Worm (Caenorhabditis elegans) whole organism, L4 larva: ENCODE data around the gene T23F11.11.

Source experiments
- F10B5.3 ChIP-seq: sonication (generic microtip); optimal IDR thresholded peaks from 2 replicates; lab custom pipeline; 2016; ENCODE audit warnings: mild to moderate bottlenecking, missing genetic modification characterization, missing compliant biosample characterization
- F26F4.8 ChIP-seq: fragments of 200-800 bp; sonication (Bioruptor generic); conservative IDR thresholded peaks from 2 replicates; pipeline ENCODE4 v1.3.6; 2022; ENCODE audit warnings: missing genetic modification characterization, missing compliant biosample characterization
- F37D6.2 ChIP-seq: sonication (generic microtip); optimal IDR thresholded peaks from 2 replicates; lab custom pipeline; 2016; ENCODE audit warnings: mild to moderate bottlenecking, missing genetic modification characterization, missing compliant biosample characterization
- T26A8.4 ChIP-seq: fragments of 200-800 bp; sonication (Bioruptor generic); IDR thresholded peaks from 2 replicates; pipeline ENCODE4 v1.3.6; 2022; ENCODE audit warnings: missing genetic modification characterization, missing compliant biosample characterization
- Y5F2A.4 ChIP-seq: fragments of 200-800 bp; sonication (Bioruptor generic); optimal IDR thresholded peaks from 2 replicates; lab custom pipeline; 2018; ENCODE audit warnings: mild to moderate bottlenecking, missing genetic modification characterization, missing compliant biosample characterization
- aha-1 ChIP-seq: fragments of 150-350 bp; peaks from one replicate; lab custom pipeline; 2014; ENCODE audit warnings: missing biosample characterization, missing genetic modification characterization
- aly-2 ChIP-seq: sonication (generic microtip); optimal IDR thresholded peaks from 2 replicates; lab custom pipeline; 2018; ENCODE audit warnings: missing biosample characterization, missing genetic modification characterization
- attf-4 ChIP-seq: sonication (generic microtip); optimal IDR thresholded peaks from 3 replicates; lab custom pipeline; 2017; ENCODE audit warnings: missing biosample characterization, missing genetic modification characterization
- ceh-20 ChIP-seq: fragments of 200-800 bp; sonication (Bioruptor generic); IDR thresholded peaks from 2 replicates; pipeline ENCODE4 v1.3.6; 2022; ENCODE audit warnings: missing genetic modification reagents, missing genetic modification characterization, missing compliant biosample characterization
- ceh-82 ChIP-seq: sonication (generic microtip); optimal IDR thresholded peaks from 2 replicates; lab custom pipeline; 2017; ENCODE audit warnings: missing biosample characterization, missing genetic modification characterization
- cey-2 ChIP-seq: sonication (generic microtip); optimal IDR thresholded peaks from 3 replicates; lab custom pipeline; 2017; ENCODE audit warnings: missing genetic modification characterization, mild to moderate bottlenecking, missing compliant biosample characterization, antibody characterized with exemption, borderline replicate concordance; ENCODE audit not compliant: insufficient read depth
- daf-16 ChIP-seq, 3 experiments: sonication (generic microtip); optimal IDR thresholded peaks; 2 replicates each; lab custom pipeline; 2016 to 2017; ENCODE audit warnings: missing genetic modification characterization in 3 of 3, missing genetic modification reagents in 3 of 3, mild to moderate bottlenecking in 2 of 3, missing compliant biosample characterization in 2 of 3, missing biosample characterization in 1 of 3, moderate library complexity in 1 of 3
- daf-8 ChIP-seq: fragments of 200-800 bp; sonication (Bioruptor generic); IDR thresholded peaks from 2 replicates; pipeline ENCODE4 v1.3.6; 2022; ENCODE audit warnings: missing genetic modification characterization, missing compliant biosample characterization
- dmd-6 ChIP-seq: fragments of 200-800 bp; sonication (Bioruptor generic); IDR thresholded peaks from 2 replicates; pipeline ENCODE4 v1.3.6; 2022; ENCODE audit warnings: missing genetic modification reagents, missing genetic modification characterization, missing compliant biosample characterization
- dpl-1 ChIP-seq: fragments of 150-350 bp; optimal IDR thresholded peaks from 2 replicates; lab custom pipeline; 2014; ENCODE audit warnings: missing biosample characterization, missing genetic modification reagents, missing genetic modification characterization
- duxl-1 ChIP-seq: sonication (generic microtip); optimal IDR thresholded peaks from 2 replicates; lab custom pipeline; 2016; ENCODE audit warnings: mild to moderate bottlenecking, missing genetic modification characterization, moderate library complexity, missing compliant biosample characterization; ENCODE audit not compliant: poor library complexity
- fkh-10 ChIP-seq: fragments of 150-350 bp; optimal IDR thresholded peaks from 2 replicates; lab custom pipeline; 2014; ENCODE audit warnings: missing biosample characterization, missing genetic modification reagents, missing genetic modification characterization
- hlh-30 ChIP-seq: sonication (generic microtip); optimal IDR thresholded peaks from 2 replicates; lab custom pipeline; 2017; ENCODE audit warnings: antibody characterized with exemption, mild to moderate bottlenecking, missing genetic modification characterization, missing compliant biosample characterization; ENCODE audit not compliant: insufficient read depth
- hmg-1.1 ChIP-seq: fragments of 200-800 bp; sonication (Bioruptor generic); IDR thresholded peaks from 2 replicates; pipeline ENCODE4 v1.3.6; 2022; ENCODE audit warnings: missing genetic modification reagents, missing genetic modification characterization, missing compliant biosample characterization
- lin-1 ChIP-seq: fragments of 200-800 bp; sonication (Bioruptor generic); IDR thresholded peaks from 2 replicates; pipeline ENCODE4 v1.3.6; 2022; ENCODE audit warnings: missing genetic modification reagents, missing genetic modification characterization, missing compliant biosample characterization
- lin-15B ChIP-seq: fragments of 150-350 bp; sonication (generic microtip); optimal IDR thresholded peaks from 3 replicates; lab custom pipeline; 2014; ENCODE audit warnings: missing biosample characterization, missing genetic modification characterization
- lin-38 ChIP-seq: fragments of 200-800 bp; sonication (Bioruptor generic); IDR thresholded peaks from 2 replicates; pipeline ENCODE4 v1.3.6; 2022; ENCODE audit warnings: missing genetic modification reagents, missing genetic modification characterization, missing compliant biosample characterization
- lir-3 ChIP-seq: sonication (generic microtip); optimal IDR thresholded peaks from 2 replicates; lab custom pipeline; 2016; ENCODE audit warnings: mild to moderate bottlenecking, missing genetic modification characterization, missing compliant biosample characterization
- mdl-1 ChIP-seq, 2 experiments: fragments of 150-350 bp in 1 of 2; sonication (generic microtip) in 1 of 2; optimal IDR thresholded peaks; 2 replicates each; lab custom pipeline; 2014 to 2017; ENCODE audit warnings: missing biosample characterization in 2 of 2, missing genetic modification characterization in 2 of 2
- mep-1 ChIP-seq: fragments of 150-350 bp; sonication (generic microtip); optimal IDR thresholded peaks from 3 replicates; lab custom pipeline; 2014; ENCODE audit warnings: missing biosample characterization, missing genetic modification characterization
- mxl-3 ChIP-seq: fragments of 200-800 bp; sonication (Bioruptor generic); optimal IDR thresholded peaks from 2 replicates; lab custom pipeline; 2018; ENCODE audit warnings: mild to moderate bottlenecking, missing genetic modification characterization, missing compliant biosample characterization
- nhr-10 ChIP-seq: fragments of 150-350 bp; optimal IDR thresholded peaks from 2 replicates; lab custom pipeline; 2014; ENCODE audit warnings: missing biosample characterization, missing genetic modification characterization
- nhr-102 ChIP-seq: sonication (generic microtip); optimal IDR thresholded peaks from 2 replicates; lab custom pipeline; 2016; ENCODE audit warnings: mild to moderate bottlenecking, missing genetic modification characterization, moderate library complexity, missing compliant biosample characterization
- nhr-11 ChIP-seq: fragments of 150-350 bp; optimal IDR thresholded peaks from 2 replicates; lab custom pipeline; 2014; ENCODE audit warnings: missing biosample characterization, missing genetic modification characterization
- nhr-237 ChIP-seq: sonication (generic microtip); optimal IDR thresholded peaks from 2 replicates; lab custom pipeline; 2017; ENCODE audit warnings: missing biosample characterization, missing genetic modification characterization
- nhr-28 ChIP-seq: fragments of 150-350 bp; optimal IDR thresholded peaks from 2 replicates; lab custom pipeline; 2014; ENCODE audit warnings: missing biosample characterization, missing genetic modification characterization
- nhr-42 ChIP-seq: fragments of 200-800 bp; sonication (Bioruptor generic); IDR thresholded peaks from 2 replicates; pipeline ENCODE4 v1.3.6; 2022; ENCODE audit warnings: missing genetic modification characterization, missing compliant biosample characterization
- nhr-48 ChIP-seq: sonication (generic microtip); optimal IDR thresholded peaks from 2 replicates; lab custom pipeline; 2016; ENCODE audit warnings: mild to moderate bottlenecking, missing genetic modification characterization, missing compliant biosample characterization
- nhr-6 ChIP-seq: fragments of 150-350 bp; optimal IDR thresholded peaks from 2 replicates; lab custom pipeline; 2014; ENCODE audit warnings: missing biosample characterization, missing genetic modification characterization
- pha-4 ChIP-seq, 2 experiments: fragments of 150-350 bp in 1 of 2; fragments of 200-800 bp in 1 of 2; sonication (Bioruptor generic) in 1 of 2; IDR thresholded peaks in 1 of 2; optimal IDR thresholded peaks in 1 of 2; 2 replicates each; pipeline versions ENCODE4 v1.3.6 to Lab custom; 2014 to 2022; ENCODE audit warnings: missing genetic modification characterization in 2 of 2, missing genetic modification reagents in 2 of 2, missing biosample characterization in 1 of 2, missing compliant biosample characterization in 1 of 2
- pqm-1 ChIP-seq: sonication (generic microtip); optimal IDR thresholded peaks from 2 replicates; lab custom pipeline; 2017; ENCODE audit warnings: missing biosample characterization, missing genetic modification characterization
- rbr-2 ChIP-seq: sonication (generic microtip); optimal IDR thresholded peaks from 2 replicates; lab custom pipeline; 2016; ENCODE audit warnings: missing genotype, missing genetic modification characterization, missing compliant biosample characterization
- sdz-12 ChIP-seq: fragments of 200-800 bp; sonication (Bioruptor generic); optimal IDR thresholded peaks from 2 replicates; lab custom pipeline; 2018; ENCODE audit warnings: mild to moderate bottlenecking, missing genetic modification characterization, missing compliant biosample characterization
- set-16 ChIP-seq: fragments of 200-800 bp; sonication (Bioruptor generic); IDR thresholded peaks from 2 replicates; pipeline ENCODE4 v1.3.6; 2022; ENCODE audit warnings: missing genetic modification reagents, missing genetic modification characterization, missing compliant biosample characterization
- skn-1 ChIP-seq: fragments of 150-350 bp; optimal IDR thresholded peaks from 2 replicates; lab custom pipeline; 2014; ENCODE audit warnings: missing biosample characterization, missing genetic modification characterization
- tag-97 ChIP-seq: fragments of 200-800 bp; sonication (Bioruptor generic); IDR thresholded peaks from 2 replicates; pipeline ENCODE4 v1.3.6; 2022; ENCODE audit warnings: missing genetic modification characterization, missing compliant biosample characterization
- tra-1 ChIP-seq: fragments of 200-800 bp; sonication (Bioruptor generic); IDR thresholded peaks from 2 replicates; pipeline ENCODE4 v1.3.6; 2022; ENCODE audit warnings: missing genetic modification reagents, missing genetic modification characterization, missing compliant biosample characterization
- unc-62 ChIP-seq, 3 experiments: fragments of 150-350 bp in 1 of 3; sonication (generic microtip); optimal IDR thresholded peaks in 2 of 3; peaks in 1 of 3; 1 replicate in 1 of 3; 2 replicates in 2 of 3; lab custom pipeline; 2014 to 2017; ENCODE audit warnings: missing biosample characterization in 3 of 3, missing genetic modification characterization in 3 of 3, missing genetic modification reagents in 3 of 3, missing genotype in 1 of 3
- vab-7 ChIP-seq: fragments of 200-800 bp; sonication (Bioruptor generic); IDR thresholded peaks from 2 replicates; pipeline ENCODE4 v1.3.6; 2022; ENCODE audit warnings: missing genetic modification reagents, missing genetic modification characterization, missing compliant biosample characterization
- zag-1 ChIP-seq: fragments of 150-350 bp; optimal IDR thresholded peaks from 2 replicates; lab custom pipeline; 2014; ENCODE audit warnings: missing biosample characterization, missing genetic modification characterization
- zip-11 ChIP-seq: fragments of 200-800 bp; sonication (Bioruptor generic); IDR thresholded peaks from 2 replicates; pipeline ENCODE4 v1.3.6; 2022; ENCODE audit warnings: missing genetic modification characterization, missing compliant biosample characterization
- ztf-7 ChIP-seq: fragments of 150-350 bp; optimal IDR thresholded peaks from 2 replicates; lab custom pipeline; 2014; ENCODE audit warnings: missing biosample characterization, missing genetic modification characterization

Gene T23F11.11

DNA sequence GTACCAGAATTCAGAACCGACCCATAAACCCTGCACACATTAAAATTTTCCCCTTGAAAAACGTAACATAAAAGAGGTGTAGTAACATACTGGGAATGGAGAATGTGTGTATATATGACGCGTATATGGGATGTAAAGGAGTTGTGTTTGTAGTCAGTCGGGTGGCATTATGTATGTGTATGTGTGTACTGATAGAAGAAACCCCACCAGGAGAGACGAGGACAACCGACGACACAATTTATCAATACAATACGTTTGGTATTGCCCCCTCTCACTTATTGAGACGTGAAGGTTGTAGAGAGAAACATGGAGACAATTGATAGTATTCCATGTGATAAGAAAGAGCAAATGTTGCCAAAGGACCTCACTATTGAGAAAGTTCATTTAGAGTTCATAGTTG, 3.3 kb downstream of the T23F11.11 start (continued):
- TF ChIP-seq F10B5.3 (tag; lab: Kevin White, UChicago) = no peak
- no peak for TF ChIP-seq set-16 (GFP tag; lab: Robert Waterston, UW)
- TF ChIP-seq zip-11 = no peak
- TF ChIP-seq ceh-20 (GFP tag; lab: Robert Waterston, UW) = no peak
- no peak for TF ChIP-seq nhr-42 (GFP tag; lab: Robert Waterston, UW)
- no peak for TF ChIP-seq sdz-12 (GFP tag; lab: Kevin White, UChicago)
- TF ChIP-seq F26F4.8 = no peak
- TF ChIP-seq duxl-1 = no peak
- TF ChIP-seq lin-38 = no peak
- no peak for TF ChIP-seq zag-1 (tag; lab: Kevin White, UChicago)
- no peak for TF ChIP-seq lin-1 (GFP tag; lab: Robert Waterston, UW)
- peak in 1 of 2 experiments; percentile 6 for TF ChIP-seq mdl-1 (tag; optimal IDR thresholded peaks at IDR 0.05; lab: Kevin White, UChicago)
- no peak for TF ChIP-seq skn-1
- no peak for TF ChIP-seq nhr-102 (tag; lab: Kevin White, UChicago)
- no peak for TF ChIP-seq nhr-48 (tag; lab: Kevin White, UChicago)
- TF ChIP-seq hlh-30 (tag; lab: Kevin White, UChicago) = no peak
- TF ChIP-seq dmd-6 (GFP tag; lab: Robert Waterston, UW) = 0 out of 2 replicates have a peak, but pooled peaks have one; percentile 13
- TF ChIP-seq cey-2 = no peak
- no peak for TF ChIP-seq daf-16 (GFP tag; optimal IDR thresholded peaks at IDR 0.05; lab: Kevin White, UChicago)
- peak; percentile 56 for TF ChIP-seq daf-16 (tag; optimal IDR thresholded peaks at IDR 0.05; lab: Kevin White, UChicago)
- no peak for TF ChIP-seq Y5F2A.4 (GFP tag; lab: Kevin White, UChicago)
- TF ChIP-seq F37D6.2 (tag; lab: Kevin White, UChicago) = no peak
- TF ChIP-seq ceh-82 (tag; lab: Kevin White, UChicago) = no peak
- no peak for TF ChIP-seq lir-3
- no peak for TF ChIP-seq aly-2 (tag; lab: Kevin White, UChicago)
- peak; percentile 97 for TF ChIP-seq nhr-28 (tag; lab: Kevin White, UChicago)
- no peak for TF ChIP-seq vab-7 (GFP tag; lab: Robert Waterston, UW)
- TF ChIP-seq tra-1 (GFP tag; lab: Robert Waterston, UW) = no peak
- peak; percentile 85 for TF ChIP-seq pqm-1
- TF ChIP-seq nhr-6 (tag; lab: Kevin White, UChicago) = no peak
- TF ChIP-seq pha-4 (GFP tag; IDR thresholded peaks at IDR 0.05; lab: Robert Waterston, UW) = no peak
- TF ChIP-seq pha-4 (tag; optimal IDR thresholded peaks at IDR 0.05; lab: Kevin White, UChicago) = no peak
- TF ChIP-seq tag-97 (GFP tag; lab: Robert Waterston, UW) = no peak
- TF ChIP-seq rbr-2 (tag; lab: Kevin White, UChicago) = no peak

DNA sequence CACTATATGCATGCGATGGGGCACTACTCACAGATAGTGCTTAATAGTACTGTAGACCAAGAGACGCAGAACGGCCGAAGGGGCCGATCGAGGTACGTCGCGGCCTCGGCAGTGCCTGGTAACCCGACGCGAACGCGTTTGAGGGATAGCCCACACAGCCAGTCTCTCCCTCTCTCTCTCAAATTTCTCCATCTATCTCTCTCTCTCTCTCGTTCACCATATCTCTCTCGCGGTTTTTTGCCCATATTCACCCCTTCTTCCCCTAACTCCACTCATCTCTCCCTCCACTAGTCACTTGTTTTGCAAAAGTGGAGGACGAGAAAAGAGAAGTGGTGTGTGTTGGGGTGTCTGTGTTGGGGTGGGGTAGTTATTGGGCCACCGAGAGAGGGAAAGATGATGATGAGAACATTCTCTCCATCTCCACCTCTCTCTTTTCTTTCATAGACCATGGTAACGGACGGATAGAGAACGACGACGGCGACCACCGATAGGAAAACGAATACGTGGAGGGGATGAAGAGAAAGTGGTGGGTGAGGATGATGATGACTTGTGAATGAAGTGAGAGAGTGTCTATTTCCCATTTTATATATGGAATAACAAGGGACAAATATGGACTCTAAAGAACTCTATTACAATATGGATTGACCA, 4.5 kb downstream of the T23F11.11 start:
- TF ChIP-seq dpl-1 (GFP tag; lab: Kevin White, UChicago) (no peak), tra-1 (GFP tag; lab: Robert Waterston, UW) (no peak), zip-11 (no peak), T26A8.4 (GFP tag; lab: Robert Waterston, UW) (no peak), attf-4 (tag; lab: Kevin White, UChicago) (no peak), nhr-10 (no peak), daf-8 (GFP tag; lab: Robert Waterston, UW) (no peak), duxl-1 (no peak), unc-62 (GFP tag; optimal IDR thresholded peaks at IDR 0.05 in 1 of 2; lab: Kevin White, UChicago) (peak in 1 of 2 experiments; percentile 82), unc-62 (tag; optimal IDR thresholded peaks at IDR 0.05; lab: Kevin White, UChicago) (no peak), hmg-1.1 (peak; percentile 62; the same call in 1 of the 2 replicates), ztf-7 (tag; lab: Kevin White, UChicago) (no peak), lin-15B (tag; lab: Kevin White, UChicago) (no peak), aha-1 (tag; lab: Kevin White, UChicago) (no peak), F26F4.8 (no peak), F37D6.2 (tag; lab: Kevin White, UChicago) (no peak), mdl-1 (tag; optimal IDR thresholded peaks at IDR 0.05; lab: Kevin White, UChicago) (peak; percentile 26 to 78), nhr-237 (no peak), nhr-48 (tag; lab: Kevin White, UChicago) (no peak), mep-1 (tag; lab: Kevin White, UChicago) (peak; percentile 59), pha-4 (GFP tag; IDR thresholded peaks at IDR 0.05; lab: Robert Waterston, UW) (no peak), pha-4 (tag; optimal IDR thresholded peaks at IDR 0.05; lab: Kevin White, UChicago) (no peak), daf-16 (GFP tag; optimal IDR thresholded peaks at IDR 0.05; lab: Kevin White, UChicago) (no peak), daf-16 (tag; optimal IDR thresholded peaks at IDR 0.05; lab: Kevin White, UChicago) (no peak), fkh-10 (no peak), rbr-2 (tag; lab: Kevin White, UChicago) (peak; percentile 70), aly-2 (tag; lab: Kevin White, UChicago) (no peak), mxl-3 (peak; percentile 22), set-16 (GFP tag; lab: Robert Waterston, UW) (peak; percentile 63), nhr-11 (tag; lab: Kevin White, UChicago) (peak; percentile 19)
